Fruit fly (Drosophila melanogaster): ENCODE results near the gene CG17294.

The CG17294 gene

DNA sequence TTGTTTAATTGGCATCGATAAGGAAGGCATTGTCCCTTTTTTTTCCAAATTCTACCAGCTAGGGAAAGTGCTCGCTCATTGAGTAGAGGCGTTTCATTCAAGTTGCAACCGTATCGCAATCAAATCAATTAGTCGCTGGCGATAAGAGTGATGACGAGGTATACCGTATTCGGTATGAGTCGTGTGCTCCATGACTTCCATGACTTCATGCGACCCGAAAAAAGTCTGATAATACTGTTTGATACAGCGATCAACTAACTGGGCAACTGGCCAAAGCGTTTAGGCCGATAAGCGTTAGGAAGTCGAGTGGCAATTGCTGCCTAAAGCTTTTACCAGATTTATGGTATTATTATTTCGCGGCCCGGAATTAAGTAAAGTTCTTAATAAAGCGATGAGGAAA lies 32.3 kb upstream of the CG17294 start:
- peak; percentile 48 for TF ChIP-seq D19B (GFP tag; optimal IDR thresholded peaks at IDR 0.05)
- TF ChIP-seq exex (tag; optimal IDR thresholded peaks at IDR 0.05), result peak; percentile 96
- TF ChIP-seq sug (tag; optimal IDR thresholded peaks at IDR 0.05), result peak; percentile 51
- peak; percentile 78 for TF ChIP-seq CG34376 (GFP tag; optimal IDR thresholded peaks at IDR 0.05)
- TF ChIP-seq BtbVII (GFP tag; optimal IDR thresholded peaks at IDR 0.05), result peak; percentile 2
- peak; percentile 74 for TF ChIP-seq CG5180 (GFP tag; optimal IDR thresholded peaks at IDR 0.05)
- TF ChIP-seq dan (GFP tag; IDR thresholded peaks at IDR 0.05), result no peak
- peak; percentile 18 for TF ChIP-seq B-H2 (GFP tag; optimal IDR thresholded peaks at IDR 0.05)
- TF ChIP-seq grn (GFP tag; optimal IDR thresholded peaks at IDR 0.05), result peak; percentile 83
- no peak for TF ChIP-seq Rfx (GFP tag; IDR thresholded peaks at IDR 0.05)
- TF ChIP-seq pfk (GFP tag; optimal IDR thresholded peaks at IDR 0.05), result no peak
- no peak for TF ChIP-seq Six4 (GFP tag; optimal IDR thresholded peaks at IDR 0.05)
- no peak for TF ChIP-seq CG6765 (GFP tag; optimal IDR thresholded peaks at IDR 0.05)
- TF ChIP-seq Hmx (GFP tag; optimal IDR thresholded peaks at IDR 0.05), result no peak
- no peak for TF ChIP-seq CG17612 (GFP tag; IDR thresholded peaks at IDR 0.05)
- no peak for TF ChIP-seq CG9215 (GFP tag; IDR thresholded peaks at IDR 0.05)
- TF ChIP-seq sd (tag; optimal IDR thresholded peaks at IDR 0.05), result no peak
- no peak for TF ChIP-seq CG16813 (GFP tag; IDR thresholded peaks at IDR 0.05; ENCODE audit: partially characterized antibody)
- peak; percentile 14 for TF ChIP-seq Hey (tag; optimal IDR thresholded peaks at IDR 0.05)
- no peak for TF ChIP-seq CG7839 (tag; optimal IDR thresholded peaks at IDR 0.05)
- no peak for TF ChIP-seq twi (tag; optimal IDR thresholded peaks at IDR 0.05)
- peak; percentile 27 for TF ChIP-seq HmgZ (tag; optimal IDR thresholded peaks at IDR 0.05)
- 0 out of 4 replicates have a peak, but pooled peaks have one; percentile 37 for TF ChIP-seq chinmo (GFP tag; IDR thresholded peaks at IDR 0.05; ENCODE audit: partially characterized antibody)
- no peak for TF ChIP-seq knrl (GFP tag; IDR thresholded peaks at IDR 0.05; ENCODE audit: partially characterized antibody)
- peak; percentile 39 for TF ChIP-seq lab (GFP tag; optimal IDR thresholded peaks at IDR 0.05)
- no peak for TF ChIP-seq CG8944 (GFP tag; optimal IDR thresholded peaks at IDR 0.05)
- TF ChIP-seq Hr78 (GFP tag; optimal IDR thresholded peaks at IDR 0.05), result peak in 1 of 2 experiments; percentile 68
- TF ChIP-seq Deaf1 (tag; optimal IDR thresholded peaks at IDR 0.05), result peak; percentile 16
- no peak for TF ChIP-seq stc (GFP tag; IDR thresholded peaks at IDR 0.05)
- no peak for TF ChIP-seq CkIIα-i1 (GFP tag; IDR thresholded peaks at IDR 0.05)

- TF ChIP-seq CG1832 (GFP tag; optimal IDR thresholded peaks at IDR 0.05) (peak; percentile 65), sd (tag; optimal IDR thresholded peaks at IDR 0.05) (peak; percentile 20), Adf1 (GFP tag; IDR thresholded peaks at IDR 0.05) (peak; percentile 82), Lpt (GFP tag; optimal IDR thresholded peaks at IDR 0.05) (no peak), chm (GFP tag; IDR thresholded peaks at IDR 0.05) (no peak), Awh (GFP tag; IDR thresholded peaks at IDR 0.05) (no peak), TFAM (GFP tag; optimal IDR thresholded peaks at IDR 0.05) (no peak), CG8944 (GFP tag; optimal IDR thresholded peaks at IDR 0.05) (no peak), pum (GFP tag; optimal IDR thresholded peaks at IDR 0.05) (no peak), CG3163 (GFP tag; optimal IDR thresholded peaks at IDR 0.05) (peak; percentile 94), D19B (GFP tag; optimal IDR thresholded peaks at IDR 0.05) (no peak), vvl (GFP tag; IDR thresholded peaks at IDR 0.05) (0 out of 2 replicates have a peak, but pooled peaks have one; percentile 26), trh (GFP tag; optimal IDR thresholded peaks at IDR 0.05) (no peak), zen2 (GFP tag; IDR thresholded peaks at IDR 0.05; ENCODE audit: partially characterized antibody) (no peak), Deaf1 (tag; optimal IDR thresholded peaks at IDR 0.05) (no peak), mld (GFP tag; IDR thresholded peaks at IDR 0.05; ENCODE audit: partially characterized antibody) (no peak), ase (GFP tag; IDR thresholded peaks at IDR 0.05) (no peak), slp2 (GFP tag; optimal IDR thresholded peaks at IDR 0.05) (no peak), CG31365 (tag; optimal IDR thresholded peaks at IDR 0.05) (no peak), HmgZ (tag; optimal IDR thresholded peaks at IDR 0.05) (no peak), CG32767 (GFP tag; IDR thresholded peaks at IDR 0.05) (no peak), CG9727 (GFP tag; optimal IDR thresholded peaks at IDR 0.05) (no peak), CG9932 (GFP tag; IDR thresholded peaks at IDR 0.05) (no peak), eyg (GFP tag; optimal IDR thresholded peaks at IDR 0.05) (no peak), pita (GFP tag; optimal IDR thresholded peaks at IDR 0.05) (no peak), dati (GFP tag; IDR thresholded peaks at IDR 0.05) (no peak)
Measured at dm6 chr2L:8346260-8346659, 30.6 kb upstream of the CG17294 start, which contains the start of gene CG7778. TSS of gene CG7778 (plus strand) at chr2L:8346620.
